Fruit fly (Drosophila melanogaster) whole organism: ENCODE measurements around the gene CG12784.

ENCODE experiments used
- CG8478 ChIP-seq: fragments of >200 bp; optimal IDR thresholded peaks from 2 replicates; lab custom pipeline; 2018; ENCODE audit warnings: inconsistent platforms
- EcR ChIP-seq, 2 experiments: fragments of >200 bp; optimal IDR thresholded peaks; 2 replicates each; lab custom pipeline; 2017; ENCODE audit warnings: missing biosample characterization in 2 of 2, missing genetic modification characterization in 2 of 2, missing genetic modification reagents in 2 of 2
- pan ChIP-seq: fragments of >200 bp; optimal IDR thresholded peaks from 2 replicates; lab custom pipeline; 2017
- usp ChIP-seq: fragments of >200 bp; optimal IDR thresholded peaks from 2 replicates; lab custom pipeline; 2017; ENCODE audit warnings: missing biosample characterization, missing genetic modification characterization, mixed read lengths

DNA sequence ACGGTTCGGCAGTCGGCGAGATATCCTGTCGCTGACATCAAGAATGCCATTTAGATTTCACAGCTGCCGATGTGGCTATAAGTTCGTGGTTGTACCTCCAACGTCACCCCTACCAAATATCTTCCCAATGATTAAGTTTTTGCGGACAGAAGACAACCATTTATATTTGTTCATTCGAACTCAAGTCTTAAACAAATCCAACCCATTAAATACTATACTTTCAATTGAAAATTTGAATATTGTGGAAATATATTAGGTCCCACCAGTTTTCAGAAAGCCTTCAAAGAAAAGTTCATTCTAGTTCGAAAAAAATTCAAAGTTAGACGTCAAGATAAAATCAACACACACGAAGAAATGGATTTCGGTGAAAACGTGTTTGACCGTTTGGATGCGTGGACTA is at the start of gene CG12784:
- no peak for TF ChIP-seq usp (GFP tag; lab: Kevin White, UChicago)
- no peak for TF ChIP-seq EcR (GFP tag; optimal IDR thresholded peaks at IDR 0.05; lab: Kevin White, UChicago)
- no peak for TF ChIP-seq CG8478
- TF ChIP-seq pan (lab: Kevin White, UChicago), result no peak
